Fruit fly (Drosophila melanogaster) whole organism, embryonic: Measurements from ENCODE around the gene Mnn1.

Source experiments
- Ada2b ChIP-seq: fragments of 200-800 bp; sonication (Bioruptor generic); IDR thresholded peaks from 2 replicates; pipeline ENCODE4 v1.3.6; 2022; ENCODE audit warnings: missing biosample characterization, missing genetic modification characterization
- Atf6 ChIP-seq: fragments of 200-800 bp; sonication (Bioruptor generic); IDR thresholded peaks from 2 replicates; pipeline ENCODE4 v1.3.6; 2022; ENCODE audit warnings: missing biosample characterization, missing genetic modification characterization
- B-H2 ChIP-seq: fragments of 200-800 bp; sonication (Bioruptor generic); optimal IDR thresholded peaks from 2 replicates; lab custom pipeline; 2018; ENCODE audit warnings: missing biosample characterization, mild to moderate bottlenecking, missing genetic modification characterization
- Blimp-1 ChIP-seq: fragments of 200-800 bp; sonication (Bioruptor generic); optimal IDR thresholded peaks from 3 replicates; lab custom pipeline; 2018; ENCODE audit warnings: missing biosample characterization, missing genetic modification characterization, mild to moderate bottlenecking, moderate library complexity, missing genetic modification reagents
- CG10209 ChIP-seq: fragments of 200-800 bp; sonication (Bioruptor generic); optimal IDR thresholded peaks from 3 replicates; lab custom pipeline; 2017; ENCODE audit warnings: missing biosample characterization, mild to moderate bottlenecking, missing genetic modification characterization, missing genetic modification reagents
- CG10321 ChIP-seq: fragments of 200-800 bp; sonication (Bioruptor generic); IDR thresholded peaks from 2 replicates; pipeline ENCODE4 v1.3.6; 2022; ENCODE audit warnings: missing biosample characterization, missing genetic modification characterization
- CG10654 ChIP-seq: fragments of 200-800 bp; sonication (Bioruptor generic); optimal IDR thresholded peaks from 2 replicates; lab custom pipeline; 2016; ENCODE audit warnings: missing biosample characterization, missing genetic modification characterization
- CG11504 ChIP-seq: fragments of 200-800 bp; sonication (Bioruptor generic); optimal IDR thresholded peaks from 3 replicates; lab custom pipeline; 2019; ENCODE audit warnings: missing biosample characterization, mild to moderate bottlenecking, missing genetic modification characterization, moderate library complexity
- CG13296 ChIP-seq: fragments of 200-800 bp; sonication (Bioruptor generic); optimal IDR thresholded peaks from 3 replicates; lab custom pipeline; 2018; ENCODE audit warnings: missing biosample characterization, mild to moderate bottlenecking, missing genetic modification characterization
- CG1529 ChIP-seq: fragments of 200-800 bp; sonication (Bioruptor generic); optimal IDR thresholded peaks from 3 replicates; lab custom pipeline; 2018; ENCODE audit warnings: missing biosample characterization, missing genetic modification characterization
- CG15514 ChIP-seq: fragments of 200-800 bp; sonication (Bioruptor generic); optimal IDR thresholded peaks from 3 replicates; lab custom pipeline; 2017; ENCODE audit warnings: missing biosample characterization, missing genetic modification characterization, mild to moderate bottlenecking, moderate library complexity, missing genetic modification reagents
- CG15696 ChIP-seq: fragments of 200-800 bp; sonication (Bioruptor generic); optimal IDR thresholded peaks from 2 replicates; lab custom pipeline; 2019; ENCODE audit warnings: missing biosample characterization, mild to moderate bottlenecking, missing genetic modification characterization, moderate library complexity
- CG16813 ChIP-seq: fragments of 200-800 bp; sonication (Bioruptor generic); IDR thresholded peaks from 3 replicates; pipeline ENCODE4 v1.3.6; 2022; ENCODE audit warnings: missing biosample characterization, missing genetic modification characterization; ENCODE audit not compliant: partially characterized antibody
- CG17568 ChIP-seq: fragments of 200-800 bp; sonication (Bioruptor generic); optimal IDR thresholded peaks from 2 replicates; lab custom pipeline; 2018; ENCODE audit warnings: missing biosample characterization, mild to moderate bottlenecking, missing genetic modification characterization, moderate library complexity
- CG18619 ChIP-seq: fragments of 200-800 bp; sonication (Bioruptor generic); optimal IDR thresholded peaks from 3 replicates; lab custom pipeline; 2017; ENCODE audit warnings: missing biosample characterization, mild to moderate bottlenecking, missing genetic modification characterization
- CG2678 ChIP-seq: fragments of 200-800 bp; sonication (Bioruptor generic); optimal IDR thresholded peaks from 3 replicates; lab custom pipeline; 2019; ENCODE audit warnings: missing biosample characterization, mild to moderate bottlenecking, missing genetic modification characterization, moderate library complexity
- CG4282 ChIP-seq: fragments of 200-800 bp; sonication (Bioruptor generic); optimal IDR thresholded peaks from 2 replicates; lab custom pipeline; 2016; ENCODE audit warnings: missing biosample characterization, missing genetic modification characterization
- CG4707 ChIP-seq: fragments of 200-800 bp; sonication (Bioruptor generic); optimal IDR thresholded peaks from 2 replicates; lab custom pipeline; 2018; ENCODE audit warnings: missing biosample characterization, mild to moderate bottlenecking, missing genetic modification characterization, moderate library complexity
- CG6175 ChIP-seq: fragments of 200-800 bp; sonication (Bioruptor generic); IDR thresholded peaks from 3 replicates; pipeline ENCODE4 v1.3.6; 2022; ENCODE audit warnings: missing biosample characterization, missing genetic modification characterization
- CG9727 ChIP-seq: fragments of 200-800 bp; sonication (Bioruptor generic); optimal IDR thresholded peaks from 3 replicates; lab custom pipeline; 2017; ENCODE audit warnings: missing biosample characterization, mild to moderate bottlenecking, missing genetic modification characterization
- CTCF ChIP-seq: fragments of 200-800 bp; sonication (Bioruptor generic); optimal IDR thresholded peaks from 2 replicates; lab custom pipeline; 2017; ENCODE audit warnings: missing biosample characterization, mild to moderate bottlenecking, missing genetic modification characterization, moderate library complexity
- Camta ChIP-seq: fragments of 200-800 bp; sonication (Bioruptor generic); optimal IDR thresholded peaks from 2 replicates; lab custom pipeline; 2016; ENCODE audit warnings: missing biosample characterization, missing genetic modification characterization
- CoRest ChIP-seq: fragments of 200-800 bp; sonication (Bioruptor generic); optimal IDR thresholded peaks from 3 replicates; lab custom pipeline; 2018; ENCODE audit warnings: missing biosample characterization, mild to moderate bottlenecking, missing genetic modification characterization, moderate library complexity
- Dip2 ChIP-seq: fragments of 200-800 bp; sonication (Bioruptor generic); IDR thresholded peaks from 2 replicates; pipeline ENCODE4 v1.3.6; 2022; ENCODE audit warnings: missing biosample characterization, missing genetic modification characterization
- ERR ChIP-seq: fragments of 200-800 bp; sonication (Bioruptor generic); optimal IDR thresholded peaks from 2 replicates; lab custom pipeline; 2016; ENCODE audit warnings: missing biosample characterization, missing genetic modification characterization
- Ets97D ChIP-seq: fragments of 200-800 bp; sonication (Bioruptor generic); optimal IDR thresholded peaks from 3 replicates; lab custom pipeline; 2016; ENCODE audit warnings: missing biosample characterization, missing genetic modification characterization
- Fer3 ChIP-seq: fragments of 200-800 bp; sonication (Bioruptor generic); optimal IDR thresholded peaks from 2 replicates; lab custom pipeline; 2018; ENCODE audit warnings: missing biosample characterization, mild to moderate bottlenecking, missing genetic modification characterization, moderate library complexity
- HLHmδ ChIP-seq: fragments of 200-800 bp; sonication (Bioruptor generic); optimal IDR thresholded peaks from 2 replicates; lab custom pipeline; 2018; ENCODE audit warnings: missing biosample characterization, mild to moderate bottlenecking, missing genetic modification characterization, moderate library complexity
- Lhr ChIP-seq: fragments of 200-800 bp; sonication (Bioruptor generic); optimal IDR thresholded peaks from 3 replicates; lab custom pipeline; 2017; ENCODE audit warnings: mild to moderate bottlenecking, missing biosample characterization, missing genetic modification reagents, missing genetic modification characterization
- Sox102F ChIP-seq: fragments of 200-800 bp; sonication (Bioruptor generic); optimal IDR thresholded peaks from 2 replicates; lab custom pipeline; 2018; ENCODE audit warnings: missing biosample characterization, mild to moderate bottlenecking, missing genetic modification characterization, moderate library complexity
- Xrp1 ChIP-seq: fragments of 200-800 bp; sonication (Bioruptor generic); IDR thresholded peaks from 2 replicates; pipeline ENCODE4 v1.3.6; 2022; ENCODE audit warnings: missing biosample characterization, missing genetic modification characterization
- bab2 ChIP-seq: fragments of 200-800 bp; sonication (Bioruptor generic); optimal IDR thresholded peaks from 2 replicates; lab custom pipeline; 2016; ENCODE audit warnings: missing biosample characterization, missing genetic modification characterization
- bcd ChIP-seq: fragments of 200-800 bp; sonication (Bioruptor generic); optimal IDR thresholded peaks from 2 replicates; lab custom pipeline; 2017; ENCODE audit warnings: missing biosample characterization, mild to moderate bottlenecking, missing genetic modification characterization
- chn ChIP-seq: fragments of 200-800 bp; sonication (Bioruptor generic); optimal IDR thresholded peaks from 2 replicates; lab custom pipeline; 2016; ENCODE audit warnings: missing biosample characterization, missing genetic modification characterization
- ci ChIP-seq: fragments of 200-800 bp; sonication (Bioruptor generic); IDR thresholded peaks from 3 replicates; pipeline ENCODE4 v1.3.6; 2022; ENCODE audit warnings: missing biosample characterization, missing genetic modification characterization
- en ChIP-seq: fragments of 200-800 bp; sonication (Bioruptor generic); optimal IDR thresholded peaks from 2 replicates; lab custom pipeline; 2016; ENCODE audit warnings: missing biosample characterization, missing genetic modification characterization
- esg ChIP-seq: fragments of 200-800 bp; sonication (Bioruptor generic); conservative IDR thresholded peaks from 2 replicates; pipeline ENCODE4 v1.3.6; 2022; ENCODE audit warnings: missing biosample characterization, missing genetic modification characterization
- grn ChIP-seq: fragments of 200-800 bp; sonication (Bioruptor generic); optimal IDR thresholded peaks from 3 replicates; lab custom pipeline; 2017; ENCODE audit warnings: missing biosample characterization, missing genetic modification characterization
- hkb ChIP-seq, 2 experiments: fragments of 200-800 bp in 1 of 2; fragments of >200 bp in 1 of 2; sonication (Bioruptor generic) in 1 of 2; IDR thresholded peaks in 1 of 2; optimal IDR thresholded peaks in 1 of 2; 2 replicates each; pipeline versions ENCODE4 v1.3.6 to Lab custom; 2017 to 2022; ENCODE audit warnings: missing biosample characterization in 1 of 2, missing genetic modification characterization in 1 of 2
- lov ChIP-seq, 2 experiments: fragments of 200-800 bp in 1 of 2; fragments of >200 bp in 1 of 2; sonication (Bioruptor generic) in 1 of 2; IDR thresholded peaks in 1 of 2; optimal IDR thresholded peaks in 1 of 2; 2 replicates in 1 of 2; 3 replicates in 1 of 2; pipeline versions ENCODE4 v1.3.6 to Lab custom; 2017 to 2022; ENCODE audit warnings: missing biosample characterization in 1 of 2, missing genetic modification characterization in 1 of 2
- psq ChIP-seq: fragments of 200-800 bp; sonication (Bioruptor generic); optimal IDR thresholded peaks from 2 replicates; lab custom pipeline; 2017; ENCODE audit warnings: missing biosample characterization, missing genetic modification characterization
- salm ChIP-seq: fragments of 200-800 bp; sonication (Bioruptor generic); optimal IDR thresholded peaks from 2 replicates; lab custom pipeline; 2018; ENCODE audit warnings: missing biosample characterization, mild to moderate bottlenecking, missing genetic modification characterization
- scrt ChIP-seq: fragments of 200-800 bp; sonication (Bioruptor generic); optimal IDR thresholded peaks from 2 replicates; lab custom pipeline; 2018; ENCODE audit warnings: missing biosample characterization, mild to moderate bottlenecking, missing genetic modification characterization, moderate library complexity
- trem ChIP-seq: fragments of 200-800 bp; optimal IDR thresholded peaks from 3 replicates; lab custom pipeline; 2019; ENCODE audit warnings: missing biosample characterization, mild to moderate bottlenecking, missing genetic modification characterization, moderate library complexity
- twi ChIP-seq: fragments of 200-800 bp; optimal IDR thresholded peaks from 2 replicates; lab custom pipeline; 2019; ENCODE audit warnings: missing biosample characterization, mild to moderate bottlenecking, missing genetic modification characterization, moderate library complexity
- wdn ChIP-seq: fragments of 200-800 bp; sonication (Bioruptor generic); IDR thresholded peaks from 2 replicates; pipeline ENCODE4 v1.3.6; 2022; ENCODE audit warnings: missing biosample characterization, missing genetic modification characterization
- zen ChIP-seq: fragments of 200-800 bp; sonication (Bioruptor generic); optimal IDR thresholded peaks from 3 replicates; lab custom pipeline; 2018; ENCODE audit warnings: missing biosample characterization, mild to moderate bottlenecking, missing genetic modification characterization, moderate library complexity
- zf30C ChIP-seq: fragments of 200-800 bp; sonication (Bioruptor generic); optimal IDR thresholded peaks from 3 replicates; lab custom pipeline; 2018; ENCODE audit warnings: missing biosample characterization, mild to moderate bottlenecking, missing genetic modification characterization

Mnn1 gene

dm6 chr2L:7042150-7042811 lies 13.8 kb upstream of the Mnn1 start (continued):
- TF ChIP-seq HLHmδ (GFP tag; lab: Kevin White, UChicago), result peak; percentile 84
- TF ChIP-seq CG1529, result no peak
- peak; percentile 20 for TF ChIP-seq CG18619 (GFP tag; lab: Kevin White, UChicago)
- peak; percentile 52; the same call in 1 of the 2 replicates for TF ChIP-seq wdn (GFP tag; lab: Robert Waterston, UW)
- peak; percentile 30; the same call in 1 of the 2 replicates for TF ChIP-seq esg
- TF ChIP-seq zf30C (GFP tag; lab: Kevin White, UChicago), result peak; percentile 9
- peak; percentile 28 for TF ChIP-seq ERR
- TF ChIP-seq hkb (optimal IDR thresholded peaks at IDR 0.05; lab: Kevin White, UChicago), result no peak
- TF ChIP-seq hkb (GFP tag; IDR thresholded peaks at IDR 0.05; lab: Robert Waterston, UW), result peak; percentile 25; the same call in 1 of the 2 replicates
- TF ChIP-seq zen (tag; lab: Kevin White, UChicago), result no peak
- TF ChIP-seq Lhr (GFP tag; lab: Kevin White, UChicago), result peak; percentile 73
- TF ChIP-seq CG11504 (tag; lab: Kevin White, UChicago), result peak; percentile 36
- TF ChIP-seq CG4707 (GFP tag; lab: Kevin White, UChicago), result peak; percentile 13
- no peak for TF ChIP-seq Atf6 (GFP tag; lab: Robert Waterston, UW)
- TF ChIP-seq psq (GFP tag; lab: Kevin White, UChicago), result no peak
- no peak for TF ChIP-seq CG15696 (tag; lab: Kevin White, UChicago)
- peak; percentile 89 for TF ChIP-seq ci (GFP tag; lab: Robert Waterston, UW)
- peak; percentile 45 for TF ChIP-seq chn (GFP tag; lab: Kevin White, UChicago)
- peak; percentile 49 for TF ChIP-seq Sox102F
- no peak for TF ChIP-seq CG10654 (GFP tag; lab: Kevin White, UChicago)
- 0 out of 2 replicates have a peak, but pooled peaks have one; percentile 6 for TF ChIP-seq CG10321 (GFP tag; lab: Robert Waterston, UW)
- TF ChIP-seq CTCF, result no peak
- TF ChIP-seq B-H2 (GFP tag; lab: Kevin White, UChicago), result peak; percentile 72
- peak; percentile 49 for TF ChIP-seq CG2678
- TF ChIP-seq en, result no peak
- TF ChIP-seq CG13296, result peak; percentile 36
- TF ChIP-seq CG15514, result peak; percentile 86
- TF ChIP-seq Dip2, result no peak
- peak; percentile 42 for TF ChIP-seq bcd (GFP tag; lab: Kevin White, UChicago)
- TF ChIP-seq Blimp-1 (GFP tag; lab: Kevin White, UChicago), result peak; percentile 9
- no peak for TF ChIP-seq Fer3 (tag; lab: Kevin White, UChicago)
- peak; percentile 3 for TF ChIP-seq CoRest (tag; lab: Kevin White, UChicago)
- TF ChIP-seq Xrp1, result no peak
- peak; percentile 98 for TF ChIP-seq scrt (GFP tag; lab: Kevin White, UChicago)
- TF ChIP-seq grn (GFP tag; lab: Kevin White, UChicago), result no peak
- no peak for TF ChIP-seq CG4282 (GFP tag; lab: Kevin White, UChicago)
- no peak for TF ChIP-seq Camta
- peak; percentile 39 for TF ChIP-seq twi
- peak; percentile 61 for TF ChIP-seq trem (tag; lab: Kevin White, UChicago)
- peak; percentile 68 for TF ChIP-seq CG16813 (GFP tag; lab: Robert Waterston, UW)
- peak; percentile 31 for TF ChIP-seq CG10209
- peak; percentile 41 for TF ChIP-seq CG9727 (GFP tag; lab: Kevin White, UChicago)
- TF ChIP-seq salm (tag; lab: Kevin White, UChicago), result no peak
- TF ChIP-seq Ets97D, result peak; percentile 96
- TF ChIP-seq CG6175 (GFP tag; lab: Robert Waterston, UW), result peak; percentile 58; the same call in 1 of the 3 replicates
- peak; percentile 52 for TF ChIP-seq Ada2b
- no peak for TF ChIP-seq CG17568
- TF ChIP-seq bab2 (GFP tag; lab: Kevin White, UChicago), result no peak
- no peak for TF ChIP-seq lov (optimal IDR thresholded peaks at IDR 0.05; lab: Kevin White, UChicago)
- TF ChIP-seq lov (GFP tag; IDR thresholded peaks at IDR 0.05; lab: Robert Waterston, UW), result 0 out of 3 replicates have a peak, but pooled peaks have one; percentile 59
